Fruit fly (Drosophila melanogaster) whole organism, wandering third instar larva: ENCODE measurements around the gene CG7183.

Experiments
- Abd-B ChIP-seq: fragments of >200 bp; optimal IDR thresholded peaks from 2 replicates; lab custom pipeline; 2017; ENCODE audit warnings: missing biosample characterization, missing genetic modification characterization
- CG32264 ChIP-seq: fragments of 200-800 bp; sonication (Bioruptor generic); optimal IDR thresholded peaks from 2 replicates; lab custom pipeline; 2016; ENCODE audit warnings: missing biosample characterization, missing genetic modification characterization
- CG9705 ChIP-seq: fragments of 200-800 bp; sonication (Bioruptor generic); optimal IDR thresholded peaks from 2 replicates; lab custom pipeline; 2018; ENCODE audit warnings: missing biosample characterization, mild to moderate bottlenecking, missing genetic modification characterization
- HLH106 ChIP-seq: fragments of 200-800 bp; optimal IDR thresholded peaks from 3 replicates; lab custom pipeline; 2019; ENCODE audit warnings: missing biosample characterization, mild to moderate bottlenecking, missing genetic modification characterization, moderate library complexity
- Hnf4 ChIP-seq: fragments of 200-800 bp; sonication (Bioruptor generic); optimal IDR thresholded peaks from 2 replicates; lab custom pipeline; 2016; ENCODE audit warnings: missing biosample characterization, mild to moderate bottlenecking, missing genetic modification characterization
- Hr78 ChIP-seq: fragments of >200 bp; optimal IDR thresholded peaks from 2 replicates; lab custom pipeline; 2017; ENCODE audit warnings: missing biosample characterization, missing genetic modification characterization
- Hr83 ChIP-seq: fragments of 200-300 bp; sonication (Bioruptor generic); optimal IDR thresholded peaks from 2 replicates; lab custom pipeline; 2016; ENCODE audit warnings: missing biosample characterization, mild to moderate bottlenecking, missing genetic modification characterization, moderate library complexity; ENCODE audit not compliant: poor library complexity, severe bottlenecking
- Jra ChIP-seq: sonication (Bioruptor generic); optimal IDR thresholded peaks from 2 replicates; lab custom pipeline; 2016; ENCODE audit warnings: missing biosample characterization, missing genetic modification characterization
- Mio ChIP-seq: sonication (Bioruptor generic); optimal IDR thresholded peaks from 2 replicates; lab custom pipeline; 2016; ENCODE audit warnings: missing biosample characterization, missing genetic modification characterization
- Myc ChIP-seq: fragments of >200 bp; optimal IDR thresholded peaks from 2 replicates; lab custom pipeline; 2017
- N ChIP-seq: fragments of >200 bp; optimal IDR thresholded peaks from 2 replicates; lab custom pipeline; 2018; ENCODE audit warnings: missing biosample characterization, missing external identifiers, missing genetic modification characterization
- Rel ChIP-seq, 2 experiments: fragments of 200-800 bp; sonication (Bioruptor generic) in 1 of 2; optimal IDR thresholded peaks; 2 replicates in 1 of 2; 3 replicates in 1 of 2; lab custom pipeline; 2016 to 2019; ENCODE audit warnings: mild to moderate bottlenecking in 2 of 2, missing biosample characterization in 2 of 2, missing genetic modification characterization in 2 of 2, moderate library complexity in 1 of 2
- Sp1 ChIP-seq: fragments of 200-800 bp; sonication (Bioruptor generic); optimal IDR thresholded peaks from 3 replicates; lab custom pipeline; 2019; ENCODE audit warnings: missing biosample characterization, mild to moderate bottlenecking, missing genetic modification characterization, moderate library complexity
- Vsx2 ChIP-seq: fragments of 200-300, 225-300 bp; sonication (Bioruptor generic); optimal IDR thresholded peaks from 2 replicates; lab custom pipeline; 2018; ENCODE audit warnings: missing biosample characterization, missing genetic modification characterization; ENCODE audit not compliant: partially characterized antibody
- br ChIP-seq: fragments of 200-800 bp; sonication (Bioruptor generic); optimal IDR thresholded peaks from 2 replicates; lab custom pipeline; 2016; ENCODE audit warnings: missing biosample characterization, missing genetic modification characterization
- brk ChIP-seq: fragments of 200-800 bp; sonication (Bioruptor generic); optimal IDR thresholded peaks from 2 replicates; lab custom pipeline; 2016; ENCODE audit warnings: missing biosample characterization, mild to moderate bottlenecking, missing genetic modification characterization
- dmrt93B ChIP-seq: fragments of 200-800 bp; sonication (Bioruptor generic); optimal IDR thresholded peaks from 2 replicates; lab custom pipeline; 2018; ENCODE audit warnings: missing biosample characterization, mild to moderate bottlenecking, missing genetic modification characterization
- dsf ChIP-seq: sonication (Bioruptor generic); optimal IDR thresholded peaks from 2 replicates; lab custom pipeline; 2016; ENCODE audit warnings: missing biosample characterization, missing genetic modification characterization, borderline replicate concordance
- ey ChIP-seq: fragments of 200-800 bp; sonication (Bioruptor generic); optimal IDR thresholded peaks from 2 replicates; lab custom pipeline; 2016; ENCODE audit warnings: missing biosample characterization, missing genetic modification characterization
- foxo ChIP-seq, 2 experiments: fragments of 200-800 bp; sonication (Bioruptor generic); optimal IDR thresholded peaks; 2 replicates in 1 of 2; 3 replicates in 1 of 2; lab custom pipeline; 2016 to 2017; ENCODE audit warnings: missing biosample characterization in 2 of 2, missing genetic modification characterization in 2 of 2
- fru ChIP-seq: fragments of 200-800 bp; sonication (Bioruptor generic); optimal IDR thresholded peaks from 3 replicates; lab custom pipeline; 2016; ENCODE audit warnings: missing biosample characterization, mild to moderate bottlenecking, missing genetic modification characterization
- h ChIP-seq: fragments of 200-800 bp; sonication (Bioruptor generic); optimal IDR thresholded peaks from 3 replicates; lab custom pipeline; 2016; ENCODE audit warnings: missing biosample characterization, mild to moderate bottlenecking, missing genetic modification characterization
- jim ChIP-seq: fragments of 175-275, 200-325 bp; sonication (Bioruptor generic); optimal IDR thresholded peaks from 2 replicates; lab custom pipeline; 2016; ENCODE audit warnings: missing biosample characterization, mild to moderate bottlenecking, missing genetic modification characterization
- lola ChIP-seq: fragments of >200 bp; optimal IDR thresholded peaks from 2 replicates; lab custom pipeline; 2017; ENCODE audit warnings: missing biosample characterization, missing genetic modification characterization
- psq ChIP-seq: fragments of 200-800 bp; sonication (Bioruptor generic); optimal IDR thresholded peaks from 3 replicates; lab custom pipeline; 2017; ENCODE audit warnings: missing biosample characterization, mild to moderate bottlenecking, missing genetic modification characterization, moderate library complexity
- rgr ChIP-seq: fragments of 200-800 bp; sonication (Bioruptor generic); optimal IDR thresholded peaks from 3 replicates; lab custom pipeline; 2016; ENCODE audit warnings: missing biosample characterization, mild to moderate bottlenecking, missing genetic modification characterization
- sage ChIP-seq: fragments of 200-800 bp; sonication (Bioruptor generic); optimal IDR thresholded peaks from 2 replicates; lab custom pipeline; 2016; ENCODE audit warnings: missing biosample characterization, mild to moderate bottlenecking, missing genetic modification characterization
- sv ChIP-seq: fragments of 200-800 bp; sonication (Bioruptor generic); optimal IDR thresholded peaks from 3 replicates; lab custom pipeline; 2016; ENCODE audit warnings: missing biosample characterization, missing genetic modification characterization
- tai ChIP-seq: sonication (Bioruptor generic); optimal IDR thresholded peaks from 2 replicates; lab custom pipeline; 2016; ENCODE audit warnings: missing biosample characterization, missing genetic modification characterization
- usp ChIP-seq: fragments of >200 bp; optimal IDR thresholded peaks from 2 replicates; lab custom pipeline; 2017; ENCODE audit warnings: missing biosample characterization, missing genetic modification characterization
- woc ChIP-seq: sonication (Bioruptor generic); optimal IDR thresholded peaks from 2 replicates; lab custom pipeline; 2016; ENCODE audit warnings: missing biosample characterization, mild to moderate bottlenecking, missing genetic modification characterization

Gene CG7183

dm6 chr3R:18215300-18215699 is 5.2 kb downstream of the CG7183 start:
- TF ChIP-seq tai (GFP tag; lab: Kevin White, UChicago), result no peak
- peak; percentile 35 for TF ChIP-seq br (GFP tag; lab: Kevin White, UChicago)
- TF ChIP-seq usp, result no peak
- TF ChIP-seq N (GFP tag; lab: Kevin White, UChicago), result no peak
- TF ChIP-seq jim (GFP tag; lab: Kevin White, UChicago), result no peak
- peak; percentile 35 for TF ChIP-seq woc (GFP tag; lab: Kevin White, UChicago)
- TF ChIP-seq CG32264 (GFP tag; lab: Kevin White, UChicago), result no peak
- TF ChIP-seq Hnf4, result no peak
- TF ChIP-seq Sp1 (GFP tag; lab: Kevin White, UChicago), result no peak
- peak in 1 of 2 experiments; percentile 51 for TF ChIP-seq foxo (GFP tag; optimal IDR thresholded peaks at IDR 0.05; lab: Kevin White, UChicago)
- peak; percentile 1 for TF ChIP-seq psq (GFP tag; lab: Kevin White, UChicago)
- TF ChIP-seq Abd-B, result no peak
- TF ChIP-seq ey (GFP tag; lab: Kevin White, UChicago), result peak; percentile 53
- no peak for TF ChIP-seq dmrt93B (GFP tag; lab: Kevin White, UChicago)
- no peak for TF ChIP-seq sage (GFP tag; lab: Kevin White, UChicago)
- peak; percentile 55 for TF ChIP-seq h (GFP tag; lab: Kevin White, UChicago)
- TF ChIP-seq fru (GFP tag; lab: Kevin White, UChicago), result peak; percentile 23
- peak; percentile 4 for TF ChIP-seq Jra (GFP tag; lab: Kevin White, UChicago)
- TF ChIP-seq sv (GFP tag; lab: Kevin White, UChicago), result peak; percentile 12
- TF ChIP-seq Hr83 (GFP tag; lab: Kevin White, UChicago), result peak; percentile 24
- TF ChIP-seq dsf (GFP tag; lab: Kevin White, UChicago), result peak; percentile 3
- peak; percentile 47 for TF ChIP-seq rgr (GFP tag; lab: Kevin White, UChicago)

- TF ChIP-seq brk, result no peak
- no peak for TF ChIP-seq Hr78 (GFP tag; lab: Kevin White, UChicago)
- no peak for TF ChIP-seq Myc (lab: Kevin White, UChicago)
- TF ChIP-seq lola (GFP tag; lab: Kevin White, UChicago), result no peak
- no peak for TF ChIP-seq Hr83 (GFP tag; lab: Kevin White, UChicago)
- TF ChIP-seq, all 38 proteins: peak for 0
These were observed 12.0 kb downstream of the CG7183 start, which contains the start of gene CG44158 for dm6 chr3R:18208479-18208878. TSS of gene CG44158 (plus strand) at chr3R:18208779.

- no peak for TF ChIP-seq Rel (GFP tag; optimal IDR thresholded peaks at IDR 0.05; lab: Kevin White, UChicago)
- peak; percentile 80 for TF ChIP-seq Rel (tag; optimal IDR thresholded peaks at IDR 0.05; lab: Kevin White, UChicago)
- no peak for TF ChIP-seq foxo (GFP tag; optimal IDR thresholded peaks at IDR 0.05; lab: Kevin White, UChicago)
These were observed 20.6 kb downstream of the CG7183 start for dm6 chr3R:18199885-18200249.

dm6 chr3R:18199177-18199884 is 21.2 kb downstream of the CG7183 start, which contains the start of the genes Ssdp and CG7985:
TSS of gene Ssdp (minus strand) at chr3R:18199595.
TSS of gene CG7985 (plus strand) at chr3R:18199857.
- TF ChIP-seq psq (GFP tag; lab: Kevin White, UChicago), result peak; percentile 97
- TF ChIP-seq CG9705, result no peak
- TF ChIP-seq Mio (GFP tag; lab: Kevin White, UChicago), result no peak
- no peak for TF ChIP-seq Hr78 (GFP tag; lab: Kevin White, UChicago)
- peak; percentile 2 for TF ChIP-seq woc (GFP tag; lab: Kevin White, UChicago)
- no peak for TF ChIP-seq HLH106 (tag; lab: Kevin White, UChicago)
- no peak for TF ChIP-seq Jra (GFP tag; lab: Kevin White, UChicago)
- peak; percentile 31 for TF ChIP-seq h (GFP tag; lab: Kevin White, UChicago)
- peak; percentile 11 for TF ChIP-seq Vsx2 (GFP tag; lab: Kevin White, UChicago)
- peak; percentile 3 for TF ChIP-seq br (GFP tag; lab: Kevin White, UChicago)
